Fruit fly (Drosophila melanogaster) whole organism, embryonic: ENCODE results near the gene Diedel2.
A peak's percentile ranks its signal among the peaks of the same experiment; 100 is the strongest.

ENCODE experiments used
- B-H2 ChIP-seq: fragments of 200-800 bp; sonication (Bioruptor generic); optimal IDR thresholded peaks from 2 replicates; lab custom pipeline; 2018; ENCODE audit warnings: missing biosample characterization, mild to moderate bottlenecking, missing genetic modification characterization
- BEAF-32 ChIP-seq: fragments of 200-800 bp; sonication (Bioruptor generic); optimal IDR thresholded peaks from 3 replicates; lab custom pipeline; 2017; ENCODE audit warnings: missing biosample characterization, missing genetic modification characterization, mild to moderate bottlenecking, moderate library complexity, missing genetic modification reagents
- Bteb2 ChIP-seq: fragments of 200-800 bp; sonication (Bioruptor generic); optimal IDR thresholded peaks from 2 replicates; lab custom pipeline; 2016; ENCODE audit warnings: missing biosample characterization, missing genetic modification characterization
- CG10979 ChIP-seq: fragments of 200-800 bp; sonication (Bioruptor generic); optimal IDR thresholded peaks from 2 replicates; lab custom pipeline; 2018; ENCODE audit warnings: missing biosample characterization, mild to moderate bottlenecking, missing genetic modification characterization, moderate library complexity
- CG11560 ChIP-seq: fragments of 200-800 bp; sonication (Bioruptor generic); IDR thresholded peaks from 3 replicates; pipeline ENCODE4 v1.3.6; 2022; ENCODE audit warnings: missing biosample characterization, missing genetic modification characterization
- CG1233 ChIP-seq: fragments of 200-800 bp; sonication (Bioruptor generic); optimal IDR thresholded peaks from 4 replicates; lab custom pipeline; 2018; ENCODE audit warnings: missing biosample characterization, mild to moderate bottlenecking, missing genetic modification characterization
- CG12659 ChIP-seq: fragments of 200-800 bp; sonication (Bioruptor generic); optimal IDR thresholded peaks from 3 replicates; lab custom pipeline; 2017; ENCODE audit warnings: mild to moderate bottlenecking, missing biosample characterization, missing genetic modification reagents, missing genetic modification characterization
- CG13287 ChIP-seq: fragments of 200-800 bp; sonication (Bioruptor generic); IDR thresholded peaks from 2 replicates; pipeline ENCODE4 v1.3.6; 2022; ENCODE audit warnings: missing biosample characterization, missing genetic modification characterization; ENCODE audit not compliant: partially characterized antibody
- CG13894 ChIP-seq: fragments of 200-800 bp; sonication (Bioruptor generic); optimal IDR thresholded peaks from 3 replicates; lab custom pipeline; 2018; ENCODE audit warnings: missing biosample characterization, mild to moderate bottlenecking, missing genetic modification characterization, moderate library complexity
- CG16813 ChIP-seq: fragments of 200-800 bp; sonication (Bioruptor generic); IDR thresholded peaks from 3 replicates; pipeline ENCODE4 v1.3.6; 2022; ENCODE audit warnings: missing biosample characterization, missing genetic modification characterization; ENCODE audit not compliant: partially characterized antibody
- CG16863 ChIP-seq: fragments of 200-800 bp; sonication (Bioruptor generic); optimal IDR thresholded peaks from 3 replicates; lab custom pipeline; 2016; ENCODE audit warnings: missing biosample characterization, missing genetic modification characterization
- CG17328 ChIP-seq: fragments of 200-800 bp; sonication (Bioruptor generic); IDR thresholded peaks from 2 replicates; pipeline ENCODE4 v1.3.6; 2022; ENCODE audit warnings: missing biosample characterization, missing genetic modification characterization
- CG2199 ChIP-seq: fragments of 200-800 bp; sonication (Bioruptor generic); IDR thresholded peaks from 3 replicates; pipeline ENCODE4 v1.3.6; 2022; ENCODE audit warnings: missing biosample characterization, missing genetic modification characterization
- CG2202 ChIP-seq: fragments of 200-800 bp; sonication (Bioruptor generic); optimal IDR thresholded peaks from 2 replicates; lab custom pipeline; 2018; ENCODE audit warnings: missing biosample characterization, mild to moderate bottlenecking, missing genetic modification characterization
- CG34224 ChIP-seq: fragments of 200-800 bp; sonication (Bioruptor generic); IDR thresholded peaks from 3 replicates; pipeline ENCODE4 v1.3.6; 2022; ENCODE audit warnings: missing biosample characterization, missing genetic modification characterization; ENCODE audit not compliant: partially characterized antibody
- CG42726 ChIP-seq: fragments of 200-800 bp; sonication (Bioruptor generic); IDR thresholded peaks from 2 replicates; pipeline ENCODE4 v1.3.6; 2022; ENCODE audit warnings: missing biosample characterization, missing genetic modification characterization; ENCODE audit not compliant: partially characterized antibody
- CG7745 ChIP-seq: fragments of 200-800 bp; sonication (Bioruptor generic); optimal IDR thresholded peaks from 2 replicates; lab custom pipeline; 2018; ENCODE audit warnings: missing biosample characterization, mild to moderate bottlenecking, missing genetic modification characterization, moderate library complexity
- CoRest ChIP-seq: fragments of 200-800 bp; sonication (Bioruptor generic); optimal IDR thresholded peaks from 3 replicates; lab custom pipeline; 2018; ENCODE audit warnings: missing biosample characterization, mild to moderate bottlenecking, missing genetic modification characterization, moderate library complexity
- CrebB ChIP-seq: fragments of 200-800 bp; sonication (Bioruptor generic); optimal IDR thresholded peaks from 3 replicates; lab custom pipeline; 2018; ENCODE audit warnings: missing biosample characterization, mild to moderate bottlenecking, missing genetic modification characterization
- D19B ChIP-seq: fragments of 200-800 bp; sonication (Bioruptor generic); optimal IDR thresholded peaks from 2 replicates; lab custom pipeline; 2017; ENCODE audit warnings: missing biosample characterization, mild to moderate bottlenecking, missing genetic modification characterization
- Doc3 ChIP-seq: fragments of 200-800 bp; sonication (Bioruptor generic); IDR thresholded peaks from 3 replicates; pipeline ENCODE4 v1.3.6; 2022; ENCODE audit warnings: missing biosample characterization, missing genetic modification characterization; ENCODE audit not compliant: partially characterized antibody
- H2.0 ChIP-seq: fragments of 200-800 bp; sonication (Bioruptor generic); IDR thresholded peaks from 2 replicates; pipeline ENCODE4 v1.3.6; 2022; ENCODE audit warnings: missing biosample characterization, missing genetic modification characterization
- Hr51 ChIP-seq, 2 experiments: fragments of 200-800 bp; sonication (Bioruptor generic); optimal IDR thresholded peaks; 2 replicates in 1 of 2; 3 replicates in 1 of 2; lab custom pipeline; 2016 to 2018; ENCODE audit warnings: missing biosample characterization in 2 of 2, missing genetic modification characterization in 2 of 2, mild to moderate bottlenecking in 1 of 2, moderate library complexity in 1 of 2
- Med ChIP-seq: fragments of 200-800 bp; sonication (Bioruptor generic); peaks from one replicate; lab custom pipeline; 2016; ENCODE audit warnings: missing biosample characterization, missing genetic modification characterization, mild to moderate bottlenecking, inconsistent platforms, moderate library complexity
- Mes4 ChIP-seq: fragments of 200-800 bp; sonication (Bioruptor generic); optimal IDR thresholded peaks from 2 replicates; lab custom pipeline; 2016; ENCODE audit warnings: missing biosample characterization, missing genetic modification characterization
- NC2α ChIP-seq: fragments of 200-800 bp; sonication (Bioruptor generic); optimal IDR thresholded peaks from 2 replicates; lab custom pipeline; 2016; ENCODE audit warnings: missing biosample characterization, missing genetic modification characterization
- NC2β ChIP-seq: fragments of 200-800 bp; sonication (Bioruptor generic); optimal IDR thresholded peaks from 2 replicates; lab custom pipeline; 2016; ENCODE audit warnings: missing biosample characterization, missing genetic modification characterization
- ara ChIP-seq: fragments of 200-800 bp; sonication (Bioruptor generic); IDR thresholded peaks from 2 replicates; pipeline ENCODE4 v1.3.6; 2022; ENCODE audit warnings: missing biosample characterization, missing genetic modification characterization
- ase ChIP-seq: fragments of 200-800 bp; sonication (Bioruptor generic); IDR thresholded peaks from 3 replicates; pipeline ENCODE4 v1.3.6; 2022; ENCODE audit warnings: missing biosample characterization, missing genetic modification characterization
- ato ChIP-seq: fragments of 200-800 bp; sonication (Bioruptor generic); IDR thresholded peaks from 2 replicates; pipeline ENCODE4 v1.3.6; 2022; ENCODE audit warnings: missing biosample characterization, missing genetic modification characterization; ENCODE audit not compliant: partially characterized antibody
- cg ChIP-seq: fragments of 200-800 bp; sonication (Bioruptor generic); optimal IDR thresholded peaks from 3 replicates; lab custom pipeline; 2019; ENCODE audit warnings: missing biosample characterization, mild to moderate bottlenecking, missing genetic modification characterization, moderate library complexity
- dm ChIP-seq: fragments of 200-800 bp; sonication (Bioruptor generic); optimal IDR thresholded peaks from 3 replicates; lab custom pipeline; 2016; ENCODE audit warnings: missing biosample characterization, missing genetic modification characterization
- ems ChIP-seq: fragments of 200-800 bp; sonication (Bioruptor generic); optimal IDR thresholded peaks from 3 replicates; lab custom pipeline; 2016; ENCODE audit warnings: missing biosample characterization, missing genetic modification characterization
- ewg ChIP-seq: fragments of 200-800 bp; sonication (Bioruptor generic); optimal IDR thresholded peaks from 3 replicates; lab custom pipeline; 2017; ENCODE audit warnings: mild to moderate bottlenecking, missing biosample characterization, missing genetic modification reagents, missing genetic modification characterization
- inv ChIP-seq: fragments of 200-800 bp; sonication (Bioruptor generic); IDR thresholded peaks from 2 replicates; pipeline ENCODE4 v1.3.6; 2022; ENCODE audit warnings: missing biosample characterization, missing genetic modification characterization; ENCODE audit not compliant: partially characterized antibody
- lilli ChIP-seq: fragments of 200-800 bp; sonication (Bioruptor generic); optimal IDR thresholded peaks from 3 replicates; lab custom pipeline; 2016; ENCODE audit warnings: missing biosample characterization, missing genetic modification characterization
- luna ChIP-seq: fragments of 200-800 bp; sonication (Bioruptor generic); optimal IDR thresholded peaks from 2 replicates; lab custom pipeline; 2016; ENCODE audit warnings: missing biosample characterization, missing genetic modification characterization
- mld ChIP-seq: fragments of 200-800 bp; sonication (Bioruptor generic); IDR thresholded peaks from 3 replicates; pipeline ENCODE4 v1.3.6; 2022; ENCODE audit warnings: missing biosample characterization, missing genetic modification characterization; ENCODE audit not compliant: partially characterized antibody
- org-1 ChIP-seq: fragments of 200-800 bp; sonication (Bioruptor generic); optimal IDR thresholded peaks from 2 replicates; lab custom pipeline; 2017; ENCODE audit warnings: missing biosample characterization, missing genetic modification characterization
- pros ChIP-seq: fragments of 200-800 bp; sonication (Bioruptor generic); optimal IDR thresholded peaks from 3 replicates; lab custom pipeline; 2019; ENCODE audit warnings: missing biosample characterization, mild to moderate bottlenecking, missing genetic modification characterization, moderate library complexity
- pum ChIP-seq: fragments of 200-800 bp; sonication (Bioruptor generic); optimal IDR thresholded peaks from 2 replicates; lab custom pipeline; 2016; ENCODE audit warnings: missing biosample characterization, missing genetic modification characterization
- ro ChIP-seq: fragments of 200-800 bp; sonication (Bioruptor generic); IDR thresholded peaks from 2 replicates; pipeline ENCODE4 v1.3.6; 2022; ENCODE audit warnings: missing biosample characterization, missing genetic modification characterization
- scrt ChIP-seq: fragments of 200-800 bp; sonication (Bioruptor generic); optimal IDR thresholded peaks from 2 replicates; lab custom pipeline; 2018; ENCODE audit warnings: missing biosample characterization, mild to moderate bottlenecking, missing genetic modification characterization, moderate library complexity
- sens ChIP-seq: fragments of 200-800 bp; sonication (Bioruptor generic); peaks from one replicate; lab custom pipeline; 2016; ENCODE audit warnings: missing biosample characterization, missing genetic modification characterization
- seq ChIP-seq: fragments of 200-800 bp; sonication (Bioruptor generic); IDR thresholded peaks from 2 replicates; pipeline ENCODE4 v1.3.6; 2022; ENCODE audit warnings: missing biosample characterization, missing genetic modification characterization
- sna ChIP-seq: fragments of 200-800 bp; sonication (Bioruptor generic); IDR thresholded peaks from 2 replicates; pipeline ENCODE4 v1.3.6; 2022; ENCODE audit warnings: missing biosample characterization, missing genetic modification characterization; ENCODE audit not compliant: partially characterized antibody
- twi ChIP-seq: fragments of 200-800 bp; optimal IDR thresholded peaks from 2 replicates; lab custom pipeline; 2019; ENCODE audit warnings: missing biosample characterization, mild to moderate bottlenecking, missing genetic modification characterization, moderate library complexity
- vfl ChIP-seq: fragments of 200-800 bp; sonication (Bioruptor generic); optimal IDR thresholded peaks from 2 replicates; lab custom pipeline; 2016; ENCODE audit warnings: missing biosample characterization, missing genetic modification characterization
- vvl ChIP-seq: fragments of 200-800 bp; sonication (Bioruptor generic); IDR thresholded peaks from 2 replicates; pipeline ENCODE4 v1.3.6; 2022; ENCODE audit warnings: missing biosample characterization, missing genetic modification characterization

Gene Diedel2

DNA sequence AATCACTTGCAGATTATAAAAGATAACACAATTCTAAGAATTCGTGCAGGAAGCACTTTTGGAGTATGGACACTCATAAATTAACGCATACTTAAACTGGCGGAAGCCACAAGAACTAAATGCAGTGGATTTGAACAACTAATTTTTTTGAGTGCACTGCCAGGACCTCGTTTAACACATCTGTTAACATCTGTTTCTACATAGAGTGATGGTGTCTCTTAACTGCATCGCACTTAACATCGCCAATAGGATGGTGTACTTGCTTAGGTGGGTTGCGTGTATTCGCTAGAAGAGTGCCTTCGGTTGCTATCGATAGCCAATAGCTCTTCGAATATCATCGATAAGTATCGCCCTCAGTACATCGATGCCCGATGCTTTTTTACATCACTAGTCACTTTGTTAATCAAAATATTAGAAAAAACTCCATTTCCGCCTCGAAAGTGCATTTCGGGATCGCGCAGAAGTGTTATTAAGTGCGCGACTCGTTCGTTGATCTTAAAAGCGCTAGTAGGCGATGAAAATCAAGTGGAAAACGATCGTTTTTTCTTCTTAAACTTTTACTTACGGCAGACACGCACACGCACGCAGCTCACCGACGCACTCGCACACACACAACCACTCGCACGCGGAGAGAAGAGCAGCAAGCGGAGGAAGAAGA is 16.7 kb upstream of the Diedel2 start, which contains the start of gene alph (continued):
- TF ChIP-seq vvl, result peak; percentile 61
- peak; percentile 37 for TF ChIP-seq CoRest (tag; lab: Kevin White, UChicago)
- no peak for TF ChIP-seq B-H2 (GFP tag; lab: Kevin White, UChicago)
- TF ChIP-seq Hr51 (GFP tag; optimal IDR thresholded peaks at IDR 0.05; lab: Kevin White, UChicago), result peak; percentile 19 to 33
- peak; percentile 32 for TF ChIP-seq CG10979
- peak; percentile 96 for TF ChIP-seq mld (GFP tag; lab: Robert Waterston, UW)
- peak; percentile 86 for TF ChIP-seq Med
- no peak for TF ChIP-seq ro
- TF ChIP-seq CG12659, result peak; percentile 52
- TF ChIP-seq BEAF-32 (GFP tag; lab: Kevin White, UChicago), result peak; percentile 99
- TF ChIP-seq CG1233 (GFP tag; lab: Kevin White, UChicago), result no peak
- TF ChIP-seq inv (GFP tag; lab: Robert Waterston, UW), result peak; percentile 97
- TF ChIP-seq lilli, result peak; percentile 51
- no peak for TF ChIP-seq pros (GFP tag; lab: Kevin White, UChicago)
- TF ChIP-seq CG16863 (GFP tag; lab: Kevin White, UChicago), result peak; percentile 93
- no peak for TF ChIP-seq NC2α (GFP tag; lab: Kevin White, UChicago)
- peak; percentile 9 for TF ChIP-seq vfl
- no peak for TF ChIP-seq luna (GFP tag; lab: Kevin White, UChicago)
- no peak for TF ChIP-seq seq (GFP tag; lab: Robert Waterston, UW)
- TF ChIP-seq D19B (GFP tag; lab: Kevin White, UChicago), result no peak
- TF ChIP-seq Doc3 (GFP tag; lab: Robert Waterston, UW), result peak; percentile 92
- TF ChIP-seq pum (GFP tag; lab: Kevin White, UChicago), result no peak
- peak; percentile 13; the same call in 1 of the 2 replicates for TF ChIP-seq H2.0 (GFP tag; lab: Robert Waterston, UW)
- no peak for TF ChIP-seq ase (GFP tag; lab: Robert Waterston, UW)
- peak; percentile 64 for TF ChIP-seq ems (GFP tag; lab: Kevin White, UChicago)
- peak; percentile 93 for TF ChIP-seq CG34224 (GFP tag; lab: Robert Waterston, UW)
- TF ChIP-seq NC2β (GFP tag; lab: Kevin White, UChicago), result peak; percentile 20
- TF ChIP-seq scrt (GFP tag; lab: Kevin White, UChicago), result peak; percentile 11
- peak; percentile 15 for TF ChIP-seq Bteb2 (GFP tag; lab: Kevin White, UChicago)
- TF ChIP-seq ato (GFP tag; lab: Robert Waterston, UW), result peak; percentile 98
- TF ChIP-seq CG17328 (GFP tag; lab: Robert Waterston, UW), result 0 out of 2 replicates have a peak, but pooled peaks have one; percentile 15
- peak; percentile 39 for TF ChIP-seq twi (tag; lab: Kevin White, UChicago)
- TF ChIP-seq CG7745 (tag; lab: Kevin White, UChicago), result no peak
- peak; percentile 99 for TF ChIP-seq CG42726 (GFP tag; lab: Robert Waterston, UW)
- peak; percentile 98 for TF ChIP-seq CG13287 (GFP tag; lab: Robert Waterston, UW)
- TF ChIP-seq CG2199 (GFP tag; lab: Robert Waterston, UW), result no peak
- no peak for TF ChIP-seq org-1 (GFP tag; lab: Kevin White, UChicago)
- TF ChIP-seq CG16813 (GFP tag; lab: Robert Waterston, UW), result peak; percentile 99
- peak; percentile 93 for TF ChIP-seq sna
- TF ChIP-seq ewg (GFP tag; lab: Kevin White, UChicago), result peak; percentile 14
- TF ChIP-seq Mes4 (GFP tag; lab: Kevin White, UChicago), result no peak
- TF ChIP-seq ara (GFP tag; lab: Robert Waterston, UW), result 0 out of 2 replicates have a peak, but pooled peaks have one; percentile 15
- no peak for TF ChIP-seq CG2202 (tag; lab: Kevin White, UChicago)
- TF ChIP-seq CrebB (tag; lab: Kevin White, UChicago), result peak; percentile 26
- TF ChIP-seq dm, result peak; percentile 64
- TF ChIP-seq cg, result peak; percentile 96
- peak; percentile 94 for TF ChIP-seq sens (GFP tag; lab: Kevin White, UChicago)
- TF ChIP-seq CG11560 (tag; lab: Robert Waterston, UW), result peak; percentile 53; the same call in 1 of the 3 replicates
- no peak for TF ChIP-seq CG13894 (tag; lab: Kevin White, UChicago)
